Worm (Caenorhabditis elegans) whole organism, L2 larva: ENCODE data around the gene F22E5.13.

Experiments used
- ZK546.5 ChIP-seq: sonication (generic microtip); optimal IDR thresholded peaks from 2 replicates; lab custom pipeline; 2017; ENCODE audit warnings: missing biosample characterization, missing genetic modification characterization
- ama-1 ChIP-seq: fragments of 150-350 bp; optimal IDR thresholded peaks from 2 replicates; lab custom pipeline; 2018; ENCODE audit warnings: inconsistent platforms
- crh-2 ChIP-seq: sonication (generic microtip); optimal IDR thresholded peaks from 2 replicates; lab custom pipeline; 2017; ENCODE audit warnings: missing biosample characterization, missing genetic modification characterization
- nhr-10 ChIP-seq: sonication (generic microtip); optimal IDR thresholded peaks from 2 replicates; lab custom pipeline; 2017; ENCODE audit warnings: missing biosample characterization, missing genetic modification characterization
- nhr-11 ChIP-seq: fragments of 150-350 bp; optimal IDR thresholded peaks from 2 replicates; lab custom pipeline; 2014; ENCODE audit warnings: missing biosample characterization, missing genetic modification characterization
- nhr-12 ChIP-seq: fragments of 150-350 bp; optimal IDR thresholded peaks from 2 replicates; lab custom pipeline; 2014; ENCODE audit warnings: missing biosample characterization, missing genetic modification characterization
- nhr-25 ChIP-seq: fragments of 150-350 bp; sonication (generic microtip); optimal IDR thresholded peaks from 3 replicates; lab custom pipeline; 2014; ENCODE audit warnings: missing biosample characterization, missing genetic modification characterization
- snpc-4 ChIP-seq: fragments of 150-350 bp; optimal IDR thresholded peaks from 2 replicates; lab custom pipeline; 2014; ENCODE audit warnings: missing biosample characterization, missing genetic modification characterization
- unc-39 ChIP-seq: fragments of 150-350 bp; optimal IDR thresholded peaks from 2 replicates; lab custom pipeline; 2014; ENCODE audit warnings: missing biosample characterization, missing genetic modification characterization
- unc-62 ChIP-seq: fragments of 150-350 bp; optimal IDR thresholded peaks from 2 replicates; lab custom pipeline; 2014; ENCODE audit warnings: missing biosample characterization, missing genetic modification reagents, missing genetic modification characterization
- ztf-11 ChIP-seq: sonication (generic microtip); optimal IDR thresholded peaks from 2 replicates; lab custom pipeline; 2017; ENCODE audit warnings: missing biosample characterization, missing genetic modification characterization

- TF ChIP-seq snpc-4 = no peak
- no peak for TF ChIP-seq ZK546.5 (tag; lab: Kevin White, UChicago)
- no peak for TF ChIP-seq ztf-11 (tag; lab: Kevin White, UChicago)
- TF ChIP-seq nhr-10 (tag; lab: Kevin White, UChicago) = no peak
- no peak for TF ChIP-seq unc-62 (GFP tag; lab: Kevin White, UChicago)
- TF ChIP-seq ama-1 (lab: Kevin White, UChicago) = no peak
- no peak for TF ChIP-seq nhr-25 (tag; lab: Kevin White, UChicago)
- TF ChIP-seq crh-2 = no peak
- TF ChIP-seq nhr-12 (tag; lab: Kevin White, UChicago) = no peak
- no peak for TF ChIP-seq unc-39 (tag; lab: Kevin White, UChicago)
- no peak for TF ChIP-seq nhr-11 (tag; lab: Kevin White, UChicago)
Measured at ce11 chrII:2624792-2625191, 24.6 kb downstream of the F22E5.13 start, which contains the start of gene lgc-28.
